Fruit fly (Drosophila melanogaster) whole organism, embryonic: ENCODE results near the gene Cyp1.

Source experiments
- Abd-B ChIP-seq: fragments of 200-800 bp; sonication (Bioruptor generic); optimal IDR thresholded peaks from 2 replicates; lab custom pipeline; 2018; ENCODE audit warnings: missing biosample characterization, mild to moderate bottlenecking, missing genetic modification characterization, moderate library complexity
- Ada2b ChIP-seq: fragments of 200-800 bp; sonication (Bioruptor generic); IDR thresholded peaks from 2 replicates; pipeline ENCODE4 v1.3.6; 2022; ENCODE audit warnings: missing biosample characterization, missing genetic modification characterization
- Asciz ChIP-seq: fragments of 200-800 bp; sonication (Bioruptor generic); optimal IDR thresholded peaks from 2 replicates; lab custom pipeline; 2017; ENCODE audit warnings: missing biosample characterization, mild to moderate bottlenecking, missing genetic modification characterization, missing genetic modification reagents
- Atf-2 ChIP-seq: fragments of 200-800 bp; sonication (Bioruptor generic); optimal IDR thresholded peaks from 2 replicates; lab custom pipeline; 2016; ENCODE audit warnings: missing biosample characterization, missing genetic modification characterization
- Bdp1 ChIP-seq: fragments of 200-800 bp; sonication (Bioruptor generic); optimal IDR thresholded peaks from 3 replicates; lab custom pipeline; 2016; ENCODE audit warnings: missing biosample characterization, missing genetic modification characterization
- CG10147 ChIP-seq: fragments of 200-800 bp; sonication (Bioruptor generic); optimal IDR thresholded peaks from 2 replicates; lab custom pipeline; 2019; ENCODE audit warnings: missing biosample characterization, mild to moderate bottlenecking, missing genetic modification characterization, moderate library complexity
- CG10959 ChIP-seq: fragments of 200-800 bp; sonication (Bioruptor generic); IDR thresholded peaks from 2 replicates; pipeline ENCODE4 v1.3.6; 2022; ENCODE audit warnings: missing biosample characterization, missing genetic modification characterization
- CG10979 ChIP-seq: fragments of 200-800 bp; sonication (Bioruptor generic); optimal IDR thresholded peaks from 2 replicates; lab custom pipeline; 2018; ENCODE audit warnings: missing biosample characterization, mild to moderate bottlenecking, missing genetic modification characterization, moderate library complexity
- CG11247 ChIP-seq: fragments of 200-800 bp; sonication (Bioruptor generic); IDR thresholded peaks from 2 replicates; pipeline ENCODE4 v1.3.6; 2022; ENCODE audit warnings: missing biosample characterization, missing genetic modification characterization
- CG11695 ChIP-seq: fragments of 200-800 bp; sonication (Bioruptor generic); IDR thresholded peaks from 3 replicates; pipeline ENCODE4 v1.3.6; 2022; ENCODE audit warnings: missing biosample characterization, missing genetic modification characterization
- CG12219 ChIP-seq: fragments of 200-800 bp; sonication (Bioruptor generic); optimal IDR thresholded peaks from 3 replicates; lab custom pipeline; 2018; ENCODE audit warnings: missing biosample characterization, mild to moderate bottlenecking, missing genetic modification characterization
- CG13296 ChIP-seq: fragments of 200-800 bp; sonication (Bioruptor generic); optimal IDR thresholded peaks from 3 replicates; lab custom pipeline; 2018; ENCODE audit warnings: missing biosample characterization, mild to moderate bottlenecking, missing genetic modification characterization
- CG14050 ChIP-seq: fragments of 200-800 bp; sonication (Bioruptor generic); IDR thresholded peaks from 3 replicates; pipeline ENCODE4 v1.3.6; 2022; ENCODE audit warnings: missing biosample characterization, missing genetic modification characterization
- CG15011 ChIP-seq: fragments of 200-800 bp; sonication (Bioruptor generic); optimal IDR thresholded peaks from 3 replicates; lab custom pipeline; 2018; ENCODE audit warnings: missing biosample characterization, mild to moderate bottlenecking, missing genetic modification characterization
- CG1529 ChIP-seq: fragments of 200-800 bp; sonication (Bioruptor generic); optimal IDR thresholded peaks from 3 replicates; lab custom pipeline; 2018; ENCODE audit warnings: missing biosample characterization, missing genetic modification characterization
- CG15479 ChIP-seq: fragments of 200-800 bp; sonication (Bioruptor generic); optimal IDR thresholded peaks from 3 replicates; lab custom pipeline; 2019; ENCODE audit warnings: missing biosample characterization, mild to moderate bottlenecking, missing genetic modification characterization, moderate library complexity
- CG1603 ChIP-seq: fragments of 200-800 bp; sonication (Bioruptor generic); optimal IDR thresholded peaks from 2 replicates; lab custom pipeline; 2019; ENCODE audit warnings: missing biosample characterization, mild to moderate bottlenecking, missing genetic modification characterization, moderate library complexity
- CG2678 ChIP-seq: fragments of 200-800 bp; sonication (Bioruptor generic); optimal IDR thresholded peaks from 3 replicates; lab custom pipeline; 2019; ENCODE audit warnings: missing biosample characterization, mild to moderate bottlenecking, missing genetic modification characterization, moderate library complexity
- CG3407 ChIP-seq: fragments of 200-800 bp; sonication (Bioruptor generic); optimal IDR thresholded peaks from 2 replicates; lab custom pipeline; 2018; ENCODE audit warnings: missing biosample characterization, mild to moderate bottlenecking, missing genetic modification characterization
- CG34376 ChIP-seq: fragments of 200-800 bp; sonication (Bioruptor generic); optimal IDR thresholded peaks from 2 replicates; lab custom pipeline; 2018; ENCODE audit warnings: missing biosample characterization, mild to moderate bottlenecking, missing genetic modification characterization
- CG42726 ChIP-seq: fragments of 200-800 bp; sonication (Bioruptor generic); IDR thresholded peaks from 2 replicates; pipeline ENCODE4 v1.3.6; 2022; ENCODE audit warnings: missing biosample characterization, missing genetic modification characterization; ENCODE audit not compliant: partially characterized antibody
- CG4328 ChIP-seq: fragments of 200-800 bp; sonication (Bioruptor generic); optimal IDR thresholded peaks from 3 replicates; lab custom pipeline; 2017; ENCODE audit warnings: missing biosample characterization, missing genetic modification reagents, missing genetic modification characterization
- CG6854 ChIP-seq: fragments of 200-800 bp; sonication (Bioruptor generic); optimal IDR thresholded peaks from 3 replicates; lab custom pipeline; 2017; ENCODE audit warnings: missing biosample characterization, mild to moderate bottlenecking, missing genetic modification characterization
- CG7928 ChIP-seq: fragments of 200-800 bp; sonication (Bioruptor generic); optimal IDR thresholded peaks from 2 replicates; lab custom pipeline; 2017; ENCODE audit warnings: missing biosample characterization, mild to moderate bottlenecking, missing genetic modification characterization
- D19A ChIP-seq: fragments of 200-800 bp; optimal IDR thresholded peaks from 3 replicates; lab custom pipeline; 2019; ENCODE audit warnings: missing biosample characterization, mild to moderate bottlenecking, missing genetic modification characterization, moderate library complexity
- Dad ChIP-seq: fragments of 200-800 bp; sonication (Bioruptor generic); optimal IDR thresholded peaks from 3 replicates; lab custom pipeline; 2016; ENCODE audit warnings: missing biosample characterization, missing genetic modification characterization
- Dref ChIP-seq: fragments of 200-800 bp; sonication (Bioruptor generic); IDR thresholded peaks from 2 replicates; pipeline ENCODE4 v1.3.6; 2022; ENCODE audit warnings: missing biosample characterization, missing genetic modification characterization
- E2f2 ChIP-seq: fragments of 200-800 bp; sonication (Bioruptor generic); IDR thresholded peaks from 2 replicates; pipeline ENCODE4 v1.3.6; 2022; ENCODE audit warnings: missing biosample characterization, missing genetic modification characterization
- GATAe ChIP-seq: fragments of 200-800 bp; sonication (Bioruptor generic); conservative IDR thresholded peaks from 2 replicates; pipeline ENCODE4 v1.3.6; 2022; ENCODE audit warnings: missing biosample characterization, missing genetic modification characterization
- HmgD ChIP-seq: fragments of 200-800 bp; sonication (Bioruptor generic); optimal IDR thresholded peaks from 3 replicates; lab custom pipeline; 2016; ENCODE audit warnings: missing biosample characterization, missing genetic modification characterization
- Max ChIP-seq: fragments of 200-800 bp; sonication (Bioruptor generic); optimal IDR thresholded peaks from 2 replicates; lab custom pipeline; 2016; ENCODE audit warnings: missing biosample characterization, mild to moderate bottlenecking, missing genetic modification characterization
- Myb ChIP-seq: fragments of 200-800 bp; sonication (Bioruptor generic); optimal IDR thresholded peaks from 2 replicates; lab custom pipeline; 2016; ENCODE audit warnings: missing biosample characterization, missing genetic modification characterization
- NC2β ChIP-seq: fragments of 200-800 bp; sonication (Bioruptor generic); optimal IDR thresholded peaks from 2 replicates; lab custom pipeline; 2016; ENCODE audit warnings: missing biosample characterization, missing genetic modification characterization
- Optix ChIP-seq: fragments of 200-800 bp; sonication (Bioruptor generic); IDR thresholded peaks from 3 replicates; pipeline ENCODE4 v1.3.6; 2022; ENCODE audit warnings: missing biosample characterization, missing genetic modification characterization
- Poxn ChIP-seq: fragments of 200-800 bp; sonication (Bioruptor generic); IDR thresholded peaks from 2 replicates; pipeline ENCODE4 v1.3.6; 2022; ENCODE audit warnings: missing biosample characterization, missing genetic modification characterization
- Ptx1 ChIP-seq: fragments of 200-800 bp; sonication (Bioruptor generic); IDR thresholded peaks from 2 replicates; pipeline ENCODE4 v1.3.6; 2022; ENCODE audit warnings: missing biosample characterization, missing genetic modification characterization
- Sox100B ChIP-seq: fragments of 200-800 bp; sonication (Bioruptor generic); optimal IDR thresholded peaks from 3 replicates; lab custom pipeline; 2018; ENCODE audit warnings: missing biosample characterization, mild to moderate bottlenecking, missing genetic modification characterization
- ap ChIP-seq: fragments of 200-800 bp; sonication (Bioruptor generic); IDR thresholded peaks from 2 replicates; pipeline ENCODE4 v1.3.6; 2022; ENCODE audit warnings: missing biosample characterization, missing genetic modification characterization
- ash1 ChIP-seq: fragments of 200-800 bp; sonication (Bioruptor generic); optimal IDR thresholded peaks from 2 replicates; lab custom pipeline; 2018; ENCODE audit warnings: missing biosample characterization, mild to moderate bottlenecking, missing genetic modification characterization
- da ChIP-seq: fragments of 200-800 bp; sonication (Bioruptor generic); optimal IDR thresholded peaks from 2 replicates; lab custom pipeline; 2016; ENCODE audit warnings: missing biosample characterization, missing genetic modification characterization
- dan ChIP-seq: fragments of 200-800 bp; sonication (Bioruptor generic); IDR thresholded peaks from 2 replicates; pipeline ENCODE4 v1.3.6; 2022; ENCODE audit warnings: missing biosample characterization, missing genetic modification characterization
- dysf ChIP-seq: fragments of 200-800 bp; sonication (Bioruptor generic); IDR thresholded peaks from 3 replicates; pipeline ENCODE4 v1.3.6; 2022; ENCODE audit warnings: missing biosample characterization, missing genetic modification characterization
- ewg ChIP-seq: fragments of 200-800 bp; sonication (Bioruptor generic); optimal IDR thresholded peaks from 3 replicates; lab custom pipeline; 2017; ENCODE audit warnings: mild to moderate bottlenecking, missing biosample characterization, missing genetic modification reagents, missing genetic modification characterization
- hth ChIP-seq: fragments of >200 bp; optimal IDR thresholded peaks from 2 replicates; lab custom pipeline; 2017; ENCODE audit warnings: inconsistent platforms
- knrl ChIP-seq: fragments of 200-800 bp; sonication (Bioruptor generic); IDR thresholded peaks from 3 replicates; pipeline ENCODE4 v1.3.6; 2022; ENCODE audit warnings: missing biosample characterization, missing genetic modification characterization; ENCODE audit not compliant: partially characterized antibody
- lilli ChIP-seq: fragments of 200-800 bp; sonication (Bioruptor generic); optimal IDR thresholded peaks from 3 replicates; lab custom pipeline; 2016; ENCODE audit warnings: missing biosample characterization, missing genetic modification characterization
- lov ChIP-seq, 2 experiments: fragments of 200-800 bp in 1 of 2; fragments of >200 bp in 1 of 2; sonication (Bioruptor generic) in 1 of 2; IDR thresholded peaks in 1 of 2; optimal IDR thresholded peaks in 1 of 2; 2 replicates in 1 of 2; 3 replicates in 1 of 2; pipeline versions ENCODE4 v1.3.6 to Lab custom; 2017 to 2022; ENCODE audit warnings: missing biosample characterization in 1 of 2, missing genetic modification characterization in 1 of 2
- pum ChIP-seq: fragments of 200-800 bp; sonication (Bioruptor generic); optimal IDR thresholded peaks from 2 replicates; lab custom pipeline; 2016; ENCODE audit warnings: missing biosample characterization, missing genetic modification characterization
- sc ChIP-seq, 3 experiments: fragments of >200 bp in 2 of 3; fragments of 200-800 bp in 1 of 3; sonication (Bioruptor generic) in 1 of 3; optimal IDR thresholded peaks; 2 replicates in 2 of 3; 3 replicates in 1 of 3; lab custom pipeline; 2017; ENCODE audit warnings: mild to moderate bottlenecking in 1 of 3, missing biosample characterization in 1 of 3, missing genetic modification characterization in 1 of 3, missing genetic modification reagents in 1 of 3
- slbo ChIP-seq: fragments of 200-800 bp; sonication (Bioruptor generic); IDR thresholded peaks from 2 replicates; pipeline ENCODE4 v1.3.6; 2022; ENCODE audit warnings: missing biosample characterization, missing genetic modification characterization
- sug ChIP-seq: fragments of 200-800 bp; optimal IDR thresholded peaks from 2 replicates; lab custom pipeline; 2019; ENCODE audit warnings: missing biosample characterization, mild to moderate bottlenecking, missing genetic modification characterization, moderate library complexity
- z ChIP-seq: fragments of 200-800 bp; sonication (Bioruptor generic); IDR thresholded peaks from 3 replicates; pipeline ENCODE4 v1.3.6; 2022; ENCODE audit warnings: missing biosample characterization, missing genetic modification characterization

Gene Cyp1

dm6 chrX:16303636-16304035 lies 16.5 kb downstream of the Cyp1 start, which contains the start of gene CG3679 (continued):
- TF ChIP-seq CG2678 (tag; lab: Kevin White, UChicago) (no peak), Optix (GFP tag; lab: Robert Waterston, UW) (no peak), Myb (GFP tag; lab: Kevin White, UChicago) (no peak), Sox100B (GFP tag; lab: Kevin White, UChicago) (no peak), CG3407 (GFP tag; lab: Kevin White, UChicago) (no peak), NC2β (GFP tag; lab: Kevin White, UChicago) (no peak), sug (no peak), ash1 (GFP tag; lab: Kevin White, UChicago) (no peak), dysf (GFP tag; lab: Robert Waterston, UW) (no peak), CG10979 (no peak), lilli (GFP tag; lab: Kevin White, UChicago) (no peak), knrl (GFP tag; lab: Robert Waterston, UW) (peak; percentile 60; the same call in 2 of the 3 replicates), CG6854 (GFP tag; lab: Kevin White, UChicago) (no peak), hth (no peak), CG4328 (GFP tag; lab: Kevin White, UChicago) (no peak), lov (optimal IDR thresholded peaks at IDR 0.05; lab: Kevin White, UChicago) (no peak), lov (GFP tag; IDR thresholded peaks at IDR 0.05; lab: Robert Waterston, UW) (no peak), CG15011 (no peak), ewg (no peak), CG12219 (GFP tag; lab: Kevin White, UChicago) (no peak), CG34376 (GFP tag; lab: Kevin White, UChicago) (no peak), CG11247 (GFP tag; lab: Robert Waterston, UW) (no peak), HmgD (GFP tag; lab: Kevin White, UChicago) (no peak), Bdp1 (no peak), Asciz (GFP tag; lab: Kevin White, UChicago) (no peak), CG15479 (no peak), Abd-B (GFP tag; lab: Kevin White, UChicago) (no peak), CG13296 (GFP tag; lab: Kevin White, UChicago) (no peak), CG14050 (GFP tag; lab: Robert Waterston, UW) (no peak), ap (no peak), CG11695 (GFP tag; lab: Robert Waterston, UW) (no peak), GATAe (GFP tag; lab: Robert Waterston, UW) (no peak), CG10959 (no peak), z (GFP tag; lab: Robert Waterston, UW) (no peak), Atf-2 (GFP tag; lab: Kevin White, UChicago) (no peak), CG1529 (GFP tag; lab: Kevin White, UChicago) (no peak), slbo (GFP tag; lab: Robert Waterston, UW) (no peak), CG42726 (GFP tag; lab: Robert Waterston, UW) (no peak), da (GFP tag; lab: Kevin White, UChicago) (no peak), Ptx1 (GFP tag; lab: Robert Waterston, UW) (no peak), CG1603 (tag; lab: Kevin White, UChicago) (no peak), pum (GFP tag; lab: Kevin White, UChicago) (no peak), Dref (GFP tag; lab: Robert Waterston, UW) (peak; percentile 84), Dad (no peak), Max (no peak), CG10147 (GFP tag; lab: Kevin White, UChicago) (no peak), Poxn (GFP tag; lab: Robert Waterston, UW) (no peak), E2f2 (GFP tag; lab: Robert Waterston, UW) (peak; percentile 83), CG7928 (GFP tag; lab: Kevin White, UChicago) (no peak), dan (GFP tag; lab: Robert Waterston, UW) (no peak), Ada2b (GFP tag; lab: Robert Waterston, UW) (no peak), sc (optimal IDR thresholded peaks at IDR 0.05; lab: Kevin White, UChicago) (no peak), sc (GFP tag; optimal IDR thresholded peaks at IDR 0.05; lab: Kevin White, UChicago) (no peak), D19A (tag; lab: Kevin White, UChicago) (no peak)
